Fruit fly (Drosophila melanogaster) whole organism, embryonic: ENCODE data around the gene CG17841.

Source experiments
- ATbp ChIP-seq: fragments of 200-800 bp; sonication (Bioruptor generic); optimal IDR thresholded peaks from 2 replicates; lab custom pipeline; 2017; ENCODE audit warnings: missing biosample characterization, mild to moderate bottlenecking, missing genetic modification characterization, missing genetic modification reagents
- B-H2 ChIP-seq: fragments of 200-800 bp; sonication (Bioruptor generic); optimal IDR thresholded peaks from 2 replicates; lab custom pipeline; 2018; ENCODE audit warnings: missing biosample characterization, mild to moderate bottlenecking, missing genetic modification characterization
- Bgb ChIP-seq: fragments of 200-800 bp; sonication (Bioruptor generic); IDR thresholded peaks from 2 replicates; pipeline ENCODE4 v1.3.6; 2022; ENCODE audit warnings: missing biosample characterization, missing genetic modification characterization; ENCODE audit not compliant: partially characterized antibody
- CG10267 ChIP-seq: fragments of 200-800 bp; sonication (Bioruptor generic); optimal IDR thresholded peaks from 2 replicates; lab custom pipeline; 2018; ENCODE audit warnings: missing biosample characterization, mild to moderate bottlenecking, missing genetic modification characterization, moderate library complexity
- CG10431 ChIP-seq: fragments of 200-800 bp; sonication (Bioruptor generic); optimal IDR thresholded peaks from 3 replicates; lab custom pipeline; 2018; ENCODE audit warnings: missing biosample characterization, mild to moderate bottlenecking, missing genetic modification characterization
- CG11085 ChIP-seq: fragments of 200-800 bp; sonication (Bioruptor generic); IDR thresholded peaks from 2 replicates; pipeline ENCODE4 v1.3.6; 2022; ENCODE audit warnings: missing biosample characterization, missing genetic modification characterization
- CG1233 ChIP-seq: fragments of 200-800 bp; sonication (Bioruptor generic); optimal IDR thresholded peaks from 4 replicates; lab custom pipeline; 2018; ENCODE audit warnings: missing biosample characterization, mild to moderate bottlenecking, missing genetic modification characterization
- CG12659 ChIP-seq: fragments of 200-800 bp; sonication (Bioruptor generic); optimal IDR thresholded peaks from 3 replicates; lab custom pipeline; 2017; ENCODE audit warnings: mild to moderate bottlenecking, missing biosample characterization, missing genetic modification reagents, missing genetic modification characterization
- CG15479 ChIP-seq: fragments of 200-800 bp; sonication (Bioruptor generic); optimal IDR thresholded peaks from 3 replicates; lab custom pipeline; 2019; ENCODE audit warnings: missing biosample characterization, mild to moderate bottlenecking, missing genetic modification characterization, moderate library complexity
- CG17802 ChIP-seq: fragments of 200-800 bp; sonication (Bioruptor generic); optimal IDR thresholded peaks from 2 replicates; lab custom pipeline; 2018; ENCODE audit warnings: missing biosample characterization, mild to moderate bottlenecking, missing genetic modification characterization, moderate library complexity
- CG17829 ChIP-seq: fragments of 200-800 bp; optimal IDR thresholded peaks from 2 replicates; lab custom pipeline; 2019; ENCODE audit warnings: missing biosample characterization, mild to moderate bottlenecking, missing genetic modification characterization, moderate library complexity
- CG2199 ChIP-seq: fragments of 200-800 bp; sonication (Bioruptor generic); IDR thresholded peaks from 3 replicates; pipeline ENCODE4 v1.3.6; 2022; ENCODE audit warnings: missing biosample characterization, missing genetic modification characterization
- CG2889 ChIP-seq: fragments of 200-800 bp; sonication (Bioruptor generic); IDR thresholded peaks from 3 replicates; pipeline ENCODE4 v1.3.6; 2022; ENCODE audit warnings: missing biosample characterization, missing genetic modification characterization
- CG3847 ChIP-seq: fragments of 200-800 bp; sonication (Bioruptor generic); IDR thresholded peaks from 2 replicates; pipeline ENCODE4 v1.3.6; 2022; ENCODE audit warnings: missing biosample characterization, missing genetic modification characterization
- CG4282 ChIP-seq: fragments of 200-800 bp; sonication (Bioruptor generic); optimal IDR thresholded peaks from 2 replicates; lab custom pipeline; 2016; ENCODE audit warnings: missing biosample characterization, missing genetic modification characterization
- CG6272 ChIP-seq: fragments of 200-800 bp; sonication (Bioruptor generic); IDR thresholded peaks from 2 replicates; pipeline ENCODE4 v1.3.6; 2022; ENCODE audit warnings: missing biosample characterization, missing genetic modification characterization
- CG9215 ChIP-seq: fragments of 200-800 bp; sonication (Bioruptor generic); IDR thresholded peaks from 2 replicates; pipeline ENCODE4 v1.3.6; 2022; ENCODE audit warnings: missing biosample characterization, missing genetic modification characterization
- Dbx ChIP-seq: fragments of 200-800 bp; sonication (Bioruptor generic); IDR thresholded peaks from 3 replicates; pipeline ENCODE4 v1.3.6; 2022; ENCODE audit warnings: missing biosample characterization, missing genetic modification characterization
- Dref ChIP-seq: fragments of 200-800 bp; sonication (Bioruptor generic); IDR thresholded peaks from 2 replicates; pipeline ENCODE4 v1.3.6; 2022; ENCODE audit warnings: missing biosample characterization, missing genetic modification characterization
- ERR ChIP-seq: fragments of 200-800 bp; sonication (Bioruptor generic); optimal IDR thresholded peaks from 2 replicates; lab custom pipeline; 2016; ENCODE audit warnings: missing biosample characterization, missing genetic modification characterization
- Eip74EF ChIP-seq, 2 experiments: fragments of 200-800 bp in 1 of 2; fragments of >200 bp in 1 of 2; sonication (Bioruptor generic) in 1 of 2; optimal IDR thresholded peaks; 2 replicates each; lab custom pipeline; 2017 to 2019; ENCODE audit warnings: missing biosample characterization in 2 of 2, missing genetic modification characterization in 2 of 2, mild to moderate bottlenecking in 1 of 2, moderate library complexity in 1 of 2
- Ets97D ChIP-seq: fragments of 200-800 bp; sonication (Bioruptor generic); optimal IDR thresholded peaks from 3 replicates; lab custom pipeline; 2016; ENCODE audit warnings: missing biosample characterization, missing genetic modification characterization
- Fer1 ChIP-seq: fragments of 200-800 bp; sonication (Bioruptor generic); optimal IDR thresholded peaks from 2 replicates; lab custom pipeline; 2017; ENCODE audit warnings: missing biosample characterization, mild to moderate bottlenecking, missing genetic modification characterization
- Kr ChIP-seq: fragments of 200-800 bp; sonication (Bioruptor generic); optimal IDR thresholded peaks from 2 replicates; lab custom pipeline; 2017; ENCODE audit warnings: missing biosample characterization, mild to moderate bottlenecking, missing genetic modification characterization
- Opbp ChIP-seq: fragments of 200-800 bp; sonication (Bioruptor generic); IDR thresholded peaks from 3 replicates; pipeline ENCODE4 v1.3.6; 2022; ENCODE audit warnings: missing biosample characterization, missing genetic modification characterization; ENCODE audit not compliant: partially characterized antibody
- Ptx1 ChIP-seq: fragments of 200-800 bp; sonication (Bioruptor generic); IDR thresholded peaks from 2 replicates; pipeline ENCODE4 v1.3.6; 2022; ENCODE audit warnings: missing biosample characterization, missing genetic modification characterization
- Sox100B ChIP-seq: fragments of 200-800 bp; sonication (Bioruptor generic); optimal IDR thresholded peaks from 3 replicates; lab custom pipeline; 2018; ENCODE audit warnings: missing biosample characterization, mild to moderate bottlenecking, missing genetic modification characterization
- YL-1 ChIP-seq: fragments of 200-800 bp; sonication (Bioruptor generic); optimal IDR thresholded peaks from 3 replicates; lab custom pipeline; 2017; ENCODE audit warnings: missing biosample characterization, mild to moderate bottlenecking, missing genetic modification characterization
- abd-A ChIP-seq: fragments of 200-800 bp; sonication (Bioruptor generic); optimal IDR thresholded peaks from 3 replicates; lab custom pipeline; 2019; ENCODE audit warnings: missing biosample characterization, mild to moderate bottlenecking, missing genetic modification characterization, moderate library complexity
- bab2 ChIP-seq: fragments of 200-800 bp; sonication (Bioruptor generic); optimal IDR thresholded peaks from 2 replicates; lab custom pipeline; 2016; ENCODE audit warnings: missing biosample characterization, missing genetic modification characterization
- bbx ChIP-seq: fragments of 200-800 bp; sonication (Bioruptor generic); IDR thresholded peaks from 2 replicates; pipeline ENCODE4 v1.3.6; 2022; ENCODE audit warnings: missing biosample characterization, missing genetic modification characterization; ENCODE audit not compliant: partially characterized antibody
- br ChIP-seq: fragments of >200 bp; optimal IDR thresholded peaks from 2 replicates; lab custom pipeline; 2017
- btn ChIP-seq: fragments of 200-800 bp; sonication (Bioruptor generic); optimal IDR thresholded peaks from 2 replicates; lab custom pipeline; 2016; ENCODE audit warnings: missing biosample characterization, missing genetic modification characterization
- dati ChIP-seq: fragments of 200-800 bp; sonication (Bioruptor generic); IDR thresholded peaks from 2 replicates; pipeline ENCODE4 v1.3.6; 2022; ENCODE audit warnings: missing biosample characterization, missing genetic modification characterization
- dmrt99B ChIP-seq: fragments of 200-800 bp; sonication (Bioruptor generic); optimal IDR thresholded peaks from 2 replicates; lab custom pipeline; 2018; ENCODE audit warnings: missing biosample characterization, mild to moderate bottlenecking, missing genetic modification characterization, moderate library complexity
- dpn ChIP-seq, 2 experiments: fragments of 200-800 bp; sonication (Bioruptor generic); optimal IDR thresholded peaks; 3 replicates each; lab custom pipeline; 2016; ENCODE audit warnings: missing biosample characterization in 2 of 2, missing genetic modification characterization in 2 of 2
- ems ChIP-seq: fragments of 200-800 bp; sonication (Bioruptor generic); optimal IDR thresholded peaks from 3 replicates; lab custom pipeline; 2016; ENCODE audit warnings: missing biosample characterization, missing genetic modification characterization
- fd102C ChIP-seq: fragments of 200-800 bp; sonication (Bioruptor generic); optimal IDR thresholded peaks from 2 replicates; lab custom pipeline; 2018; ENCODE audit warnings: missing biosample characterization, mild to moderate bottlenecking, missing genetic modification characterization, moderate library complexity
- fd96Cb ChIP-seq: fragments of 200-800 bp; sonication (Bioruptor generic); optimal IDR thresholded peaks from 2 replicates; lab custom pipeline; 2018; ENCODE audit warnings: missing biosample characterization, mild to moderate bottlenecking, missing genetic modification characterization, moderate library complexity
- fru ChIP-seq: fragments of >200 bp; optimal IDR thresholded peaks from 2 replicates; lab custom pipeline; 2017
- grn ChIP-seq: fragments of 200-800 bp; sonication (Bioruptor generic); optimal IDR thresholded peaks from 3 replicates; lab custom pipeline; 2017; ENCODE audit warnings: missing biosample characterization, missing genetic modification characterization
- gsb ChIP-seq: fragments of 200-800 bp; sonication (Bioruptor generic); IDR thresholded peaks from 2 replicates; pipeline ENCODE4 v1.3.6; 2022; ENCODE audit warnings: missing biosample characterization, missing genetic modification characterization
- h ChIP-seq: fragments of >200 bp; optimal IDR thresholded peaks from 2 replicates; lab custom pipeline; 2017
- hbn ChIP-seq: fragments of 200-800 bp; sonication (Bioruptor generic); IDR thresholded peaks from 2 replicates; pipeline ENCODE4 v1.3.6; 2022; ENCODE audit warnings: missing biosample characterization, missing genetic modification characterization; ENCODE audit not compliant: partially characterized antibody
- nom ChIP-seq: fragments of 200-800 bp; sonication (Bioruptor generic); optimal IDR thresholded peaks from 2 replicates; lab custom pipeline; 2017; ENCODE audit warnings: missing biosample characterization, missing genetic modification characterization, mild to moderate bottlenecking, moderate library complexity, missing genetic modification reagents
- repo ChIP-seq: fragments of 200-800 bp; sonication (Bioruptor generic); optimal IDR thresholded peaks from 2 replicates; lab custom pipeline; 2016; ENCODE audit warnings: missing biosample characterization, missing genetic modification characterization
- sens-2 ChIP-seq: fragments of 200-800 bp; sonication (Bioruptor generic); IDR thresholded peaks from 2 replicates; pipeline ENCODE4 v1.3.6; 2022; ENCODE audit warnings: missing biosample characterization, missing genetic modification characterization
- slou ChIP-seq: fragments of 200-800 bp; sonication (Bioruptor generic); optimal IDR thresholded peaks from 3 replicates; lab custom pipeline; 2016; ENCODE audit warnings: missing biosample characterization, missing genetic modification characterization
- so ChIP-seq: fragments of 200-800 bp; sonication (Bioruptor generic); IDR thresholded peaks from 3 replicates; pipeline ENCODE4 v1.3.6; 2022; ENCODE audit warnings: missing biosample characterization, missing genetic modification characterization
- sob ChIP-seq: fragments of 200-800 bp; sonication (Bioruptor generic); IDR thresholded peaks from 2 replicates; pipeline ENCODE4 v1.3.6; 2022; ENCODE audit warnings: missing biosample characterization, missing genetic modification characterization
- vfl ChIP-seq: fragments of 200-800 bp; sonication (Bioruptor generic); optimal IDR thresholded peaks from 2 replicates; lab custom pipeline; 2016; ENCODE audit warnings: missing biosample characterization, missing genetic modification characterization
- wor ChIP-seq: fragments of 200-800 bp; sonication (Bioruptor generic); IDR thresholded peaks from 2 replicates; pipeline ENCODE4 v1.3.6; 2022; ENCODE audit warnings: missing biosample characterization, missing genetic modification characterization

Gene CG17841

dm6 chrX:10387672-10388071 is 19.8 kb downstream of the CG17841 start (continued):
- no peak for TF ChIP-seq CG1233 (GFP tag; lab: Kevin White, UChicago)
- no peak for TF ChIP-seq wor (GFP tag; lab: Robert Waterston, UW)
- no peak for TF ChIP-seq br (lab: Kevin White, UChicago)
- peak; percentile 11 for TF ChIP-seq CG17802 (tag; lab: Kevin White, UChicago)
- TF ChIP-seq sob (GFP tag; lab: Robert Waterston, UW): peak; percentile 64; the same call in 1 of the 2 replicates
- 0 out of 3 replicates have a peak, but pooled peaks have one; percentile 29 for TF ChIP-seq CG2889 (GFP tag; lab: Robert Waterston, UW)
- peak; percentile 7 for TF ChIP-seq fd96Cb (tag; lab: Kevin White, UChicago)
- no peak for TF ChIP-seq CG10431 (GFP tag; lab: Kevin White, UChicago)
- no peak for TF ChIP-seq slou (GFP tag; lab: Kevin White, UChicago)
- TF ChIP-seq nom (GFP tag; lab: Kevin White, UChicago): no peak
- no peak for TF ChIP-seq Dref (GFP tag; lab: Robert Waterston, UW)
- no peak for TF ChIP-seq sens-2
- TF ChIP-seq bab2 (GFP tag; lab: Kevin White, UChicago): peak; percentile 58
- TF ChIP-seq CG9215 (GFP tag; lab: Robert Waterston, UW): peak; percentile 36; the same call in 1 of the 2 replicates
- TF ChIP-seq CG2199 (GFP tag; lab: Robert Waterston, UW): no peak
- no peak for TF ChIP-seq dati (GFP tag; lab: Robert Waterston, UW)
- no peak for TF ChIP-seq fru (lab: Kevin White, UChicago)
- no peak for TF ChIP-seq CG17829 (tag; lab: Kevin White, UChicago)
- no peak for TF ChIP-seq Bgb (GFP tag; lab: Robert Waterston, UW)
- TF ChIP-seq abd-A (tag; lab: Kevin White, UChicago): no peak
- no peak for TF ChIP-seq Eip74EF (GFP tag; optimal IDR thresholded peaks at IDR 0.05; lab: Kevin White, UChicago)
- TF ChIP-seq h: no peak
- TF ChIP-seq CG3847: peak; percentile 19; the same call in 1 of the 2 replicates
- no peak for TF ChIP-seq ERR (GFP tag; lab: Kevin White, UChicago)
- peak; percentile 63; the same call in 2 of the 3 replicates for TF ChIP-seq Dbx (GFP tag; lab: Robert Waterston, UW)
- TF ChIP-seq repo: peak; percentile 30
- TF ChIP-seq btn (GFP tag; lab: Kevin White, UChicago): no peak
- TF ChIP-seq ems (GFP tag; lab: Kevin White, UChicago): peak; percentile 38
- no peak for TF ChIP-seq CG4282
- TF ChIP-seq Fer1: peak; percentile 31
- peak; percentile 48 for TF ChIP-seq dmrt99B (tag; lab: Kevin White, UChicago)
- no peak for TF ChIP-seq CG11085 (GFP tag; lab: Robert Waterston, UW)
- TF ChIP-seq fd102C (GFP tag; lab: Kevin White, UChicago): no peak
- TF ChIP-seq YL-1: no peak
- TF ChIP-seq Opbp (GFP tag; lab: Robert Waterston, UW): no peak
- no peak for TF ChIP-seq ATbp
- TF ChIP-seq vfl: no peak
- peak; percentile 17; the same call in 1 of the 2 replicates for TF ChIP-seq gsb (GFP tag; lab: Robert Waterston, UW)
- no peak for TF ChIP-seq Ets97D
- TF ChIP-seq CG6272 (GFP tag; lab: Robert Waterston, UW): peak; percentile 28; the same call in 1 of the 2 replicates
- TF ChIP-seq CG12659 (GFP tag; lab: Kevin White, UChicago): peak; percentile 29
- no peak for TF ChIP-seq CG15479 (GFP tag; lab: Kevin White, UChicago)
- TF ChIP-seq CG10267: no peak
- no peak for TF ChIP-seq so (GFP tag; lab: Robert Waterston, UW)
- no peak for TF ChIP-seq B-H2
- TF ChIP-seq Kr (GFP tag; lab: Kevin White, UChicago): no peak
- TF ChIP-seq grn (GFP tag; lab: Kevin White, UChicago): no peak
- TF ChIP-seq Ptx1 (GFP tag; lab: Robert Waterston, UW): peak; percentile 54
- peak; percentile 10 to 52 for TF ChIP-seq dpn (GFP tag; optimal IDR thresholded peaks at IDR 0.05; lab: Kevin White, UChicago)
- TF ChIP-seq bbx (GFP tag; lab: Robert Waterston, UW): no peak
- no peak for TF ChIP-seq Sox100B (GFP tag; lab: Kevin White, UChicago)
- TF ChIP-seq hbn (GFP tag; lab: Robert Waterston, UW): no peak
